Fruit fly (Drosophila melanogaster) whole organism, prepupa: ENCODE results near the gene CG31516.
A peak's percentile ranks its signal among the peaks of the same experiment; 100 is the strongest.

ENCODE experiments used
- Blimp-1 ChIP-seq: fragments of 200-800 bp; sonication (Bioruptor generic); optimal IDR thresholded peaks from 3 replicates; lab custom pipeline; 2017; ENCODE audit warnings: missing biosample characterization, missing genetic modification characterization, mild to moderate bottlenecking, moderate library complexity, missing genetic modification reagents
- CG11762 ChIP-seq: fragments of 200-800 bp; sonication (Bioruptor generic); optimal IDR thresholded peaks from 3 replicates; lab custom pipeline; 2016; ENCODE audit warnings: missing biosample characterization, missing genetic modification characterization; ENCODE audit not compliant: insufficient read depth
- CG11902 ChIP-seq: fragments of 200-800 bp; sonication (Bioruptor generic); optimal IDR thresholded peaks from 3 replicates; lab custom pipeline; 2016; ENCODE audit warnings: missing biosample characterization, missing genetic modification characterization
- CG15336 ChIP-seq: fragments of 200-800 bp; sonication (Bioruptor generic); IDR thresholded peaks from 2 replicates; pipeline ENCODE4 v1.3.6; 2022; ENCODE audit warnings: missing biosample characterization, missing genetic modification characterization
- CG3032 ChIP-seq: fragments of 200-800 bp; optimal IDR thresholded peaks from 2 replicates; lab custom pipeline; 2019; ENCODE audit warnings: missing biosample characterization, mild to moderate bottlenecking, missing genetic modification characterization, moderate library complexity
- CG31627 ChIP-seq: fragments of 200-800 bp; sonication (Bioruptor generic); optimal IDR thresholded peaks from 3 replicates; lab custom pipeline; 2016; ENCODE audit warnings: missing biosample characterization, missing genetic modification characterization
- CG32006 ChIP-seq: fragments of 200-800 bp; sonication (Bioruptor generic); optimal IDR thresholded peaks from 3 replicates; lab custom pipeline; 2017; ENCODE audit warnings: missing biosample characterization, mild to moderate bottlenecking, missing genetic modification characterization
- CG34406 ChIP-seq: fragments of 200-800 bp; sonication (Bioruptor generic); optimal IDR thresholded peaks from 3 replicates; lab custom pipeline; 2016; ENCODE audit warnings: missing biosample characterization, missing genetic modification characterization
- CG3919 ChIP-seq: fragments of 200-800 bp; sonication (Bioruptor generic); optimal IDR thresholded peaks from 3 replicates; lab custom pipeline; 2016; ENCODE audit warnings: missing biosample characterization, missing genetic modification characterization
- CG4318 ChIP-seq: fragments of 200-800 bp; sonication (Bioruptor generic); optimal IDR thresholded peaks from 3 replicates; lab custom pipeline; 2017; ENCODE audit warnings: missing biosample characterization, mild to moderate bottlenecking, missing genetic modification characterization
- CG6792 ChIP-seq: fragments of 200-800 bp; sonication (Bioruptor generic); optimal IDR thresholded peaks from 3 replicates; lab custom pipeline; 2016; ENCODE audit warnings: missing biosample characterization, missing genetic modification characterization
- CG6808 ChIP-seq: fragments of 200-800 bp; sonication (Bioruptor generic); optimal IDR thresholded peaks from 3 replicates; lab custom pipeline; 2017; ENCODE audit warnings: missing biosample characterization, missing genetic modification characterization, mild to moderate bottlenecking, moderate library complexity, missing genetic modification reagents
- CG6854 ChIP-seq: fragments of 200-800 bp; sonication (Bioruptor generic); optimal IDR thresholded peaks from 2 replicates; lab custom pipeline; 2017; ENCODE audit warnings: missing biosample characterization, mild to moderate bottlenecking, missing genetic modification characterization
- CG8319 ChIP-seq: fragments of 200-800 bp; sonication (Bioruptor generic); optimal IDR thresholded peaks from 3 replicates; lab custom pipeline; 2016; ENCODE audit warnings: missing biosample characterization, missing genetic modification characterization
- CG8632 ChIP-seq: fragments of 200-800 bp; sonication (Bioruptor generic); optimal IDR thresholded peaks from 3 replicates; lab custom pipeline; 2016; ENCODE audit warnings: missing biosample characterization, missing genetic modification characterization
- CG9139 ChIP-seq: fragments of 200-800 bp; sonication (Bioruptor generic); optimal IDR thresholded peaks from 3 replicates; lab custom pipeline; 2017; ENCODE audit warnings: missing biosample characterization, mild to moderate bottlenecking, missing genetic modification characterization
- Eip75B ChIP-seq: fragments of 200-800 bp; sonication (Bioruptor generic); optimal IDR thresholded peaks from 3 replicates; lab custom pipeline; 2016; ENCODE audit warnings: missing biosample characterization, missing genetic modification characterization
- Eip78C ChIP-seq: fragments of 200-800 bp; sonication (Bioruptor generic); peaks from one replicate; lab custom pipeline; 2016; ENCODE audit warnings: missing biosample characterization, missing genetic modification characterization
- Eip93F ChIP-seq: fragments of 200-800 bp; sonication (Bioruptor generic); optimal IDR thresholded peaks from 2 replicates; lab custom pipeline; 2016; ENCODE audit warnings: missing biosample characterization, mild to moderate bottlenecking, missing genetic modification characterization
- Gug ChIP-seq: fragments of 200-800 bp; sonication (Bioruptor generic); IDR thresholded peaks from 2 replicates; pipeline ENCODE4 v1.3.6; 2022; ENCODE audit warnings: missing biosample characterization, missing genetic modification characterization
- Hr38 ChIP-seq: sonication (Bioruptor generic); optimal IDR thresholded peaks from 2 replicates; lab custom pipeline; 2016; ENCODE audit warnings: missing biosample characterization, missing genetic modification characterization
- Hr39 ChIP-seq: fragments of 200-800 bp; sonication (Bioruptor generic); optimal IDR thresholded peaks from 2 replicates; lab custom pipeline; 2016; ENCODE audit warnings: missing biosample characterization, missing genetic modification characterization
- Hr4 ChIP-seq: fragments of 200-800 bp; sonication (Bioruptor generic); optimal IDR thresholded peaks from 3 replicates; lab custom pipeline; 2016; ENCODE audit warnings: missing biosample characterization, missing genetic modification characterization
- Lpt ChIP-seq: fragments of 200-800 bp; sonication (Bioruptor generic); optimal IDR thresholded peaks from 3 replicates; lab custom pipeline; 2016; ENCODE audit warnings: missing biosample characterization, missing genetic modification characterization
- Met ChIP-seq: fragments of 200-800 bp; sonication (Bioruptor generic); optimal IDR thresholded peaks from 3 replicates; lab custom pipeline; 2016; ENCODE audit warnings: missing biosample characterization, missing genetic modification characterization
- OdsH ChIP-seq: fragments of 200-800 bp; sonication (Bioruptor generic); optimal IDR thresholded peaks from 3 replicates; lab custom pipeline; 2016; ENCODE audit warnings: missing biosample characterization, missing genetic modification characterization
- Smox ChIP-seq: fragments of 200-800 bp; sonication (Bioruptor generic); optimal IDR thresholded peaks from 3 replicates; lab custom pipeline; 2016; ENCODE audit warnings: missing biosample characterization, missing genetic modification characterization
- Sox14 ChIP-seq: fragments of 200-800 bp; sonication (Bioruptor generic); optimal IDR thresholded peaks from 3 replicates; lab custom pipeline; 2016; ENCODE audit warnings: missing biosample characterization, missing genetic modification characterization
- Sox15 ChIP-seq: fragments of 200-800 bp; sonication (Bioruptor generic); optimal IDR thresholded peaks from 3 replicates; lab custom pipeline; 2016; ENCODE audit warnings: missing biosample characterization, missing genetic modification characterization
- achi ChIP-seq: fragments of 200-800 bp; sonication (Bioruptor generic); optimal IDR thresholded peaks from 3 replicates; lab custom pipeline; 2016; ENCODE audit warnings: missing biosample characterization, missing genetic modification characterization
- acj6 ChIP-seq: fragments of 200-800 bp; sonication (Bioruptor generic); optimal IDR thresholded peaks from 3 replicates; lab custom pipeline; 2016; ENCODE audit warnings: missing biosample characterization, missing genetic modification characterization
- cyc ChIP-seq: fragments of 200-800 bp; sonication (Bioruptor generic); optimal IDR thresholded peaks from 3 replicates; lab custom pipeline; 2016; ENCODE audit warnings: missing biosample characterization, missing genetic modification characterization
- dac ChIP-seq: fragments of 200-800 bp; sonication (Bioruptor generic); optimal IDR thresholded peaks from 2 replicates; lab custom pipeline; 2017; ENCODE audit warnings: missing biosample characterization, mild to moderate bottlenecking, missing genetic modification characterization
- dsx ChIP-seq: fragments of 200-800 bp; optimal IDR thresholded peaks from 3 replicates; lab custom pipeline; 2019; ENCODE audit warnings: missing biosample characterization, mild to moderate bottlenecking, missing genetic modification characterization, moderate library complexity; ENCODE audit not compliant: poor library complexity, severe bottlenecking
- eg ChIP-seq: fragments of 200-800 bp; sonication (Bioruptor generic); IDR thresholded peaks from 3 replicates; pipeline ENCODE4 v1.3.6; 2022; ENCODE audit warnings: missing biosample characterization, missing genetic modification characterization
- net ChIP-seq: fragments of 200-800 bp; sonication (Bioruptor generic); optimal IDR thresholded peaks from 3 replicates; lab custom pipeline; 2016; ENCODE audit warnings: missing biosample characterization, missing genetic modification characterization
- salr ChIP-seq, 2 experiments: fragments of 200-800 bp; sonication (Bioruptor generic); optimal IDR thresholded peaks; 3 replicates each; lab custom pipeline; 2016 to 2018; ENCODE audit warnings: missing biosample characterization in 2 of 2, missing genetic modification characterization in 2 of 2, mild to moderate bottlenecking in 1 of 2
- spab ChIP-seq: fragments of 200-800 bp; sonication (Bioruptor generic); optimal IDR thresholded peaks from 2 replicates; lab custom pipeline; 2017; ENCODE audit warnings: missing biosample characterization, mild to moderate bottlenecking, missing genetic modification characterization, missing genetic modification reagents
- ss ChIP-seq, 2 experiments: fragments of 200-800 bp; sonication (Bioruptor generic); optimal IDR thresholded peaks; 2 replicates in 1 of 2; 3 replicates in 1 of 2; lab custom pipeline; 2017 to 2018; ENCODE audit warnings: mild to moderate bottlenecking in 2 of 2, missing biosample characterization in 2 of 2, missing genetic modification characterization in 2 of 2, moderate library complexity in 1 of 2

CG31516 gene

dm6 chr3R:4186820-4187540, 33.0 kb downstream of the CG31516 start:
- TF ChIP-seq cyc (GFP tag; lab: Kevin White, UChicago) (no peak), ss (GFP tag; optimal IDR thresholded peaks at IDR 0.05; lab: Kevin White, UChicago) (peak; percentile 26 to 73), Blimp-1 (peak; percentile 17), Eip78C (peak; percentile 73), CG6808 (GFP tag; lab: Kevin White, UChicago) (peak; percentile 11), CG9139 (GFP tag; lab: Kevin White, UChicago) (peak; percentile 1), OdsH (GFP tag; lab: Kevin White, UChicago) (no peak), CG11902 (GFP tag; lab: Kevin White, UChicago) (no peak), Sox14 (GFP tag; lab: Kevin White, UChicago) (peak; percentile 50), dsx (GFP tag; lab: Kevin White, UChicago) (peak; percentile 13), Lpt (peak; percentile 69), CG6792 (GFP tag; lab: Kevin White, UChicago) (peak; percentile 4), CG6854 (GFP tag; lab: Kevin White, UChicago) (no peak), CG3032 (tag; lab: Kevin White, UChicago) (no peak), CG34406 (GFP tag; lab: Kevin White, UChicago) (no peak), Smox (GFP tag; lab: Kevin White, UChicago) (no peak), acj6 (GFP tag; lab: Kevin White, UChicago) (no peak), salr (GFP tag; optimal IDR thresholded peaks at IDR 0.05; lab: Kevin White, UChicago) (peak in 1 of 2 experiments; percentile 15), CG15336 (GFP tag; lab: Robert Waterston, UW) (no peak)

DNA sequence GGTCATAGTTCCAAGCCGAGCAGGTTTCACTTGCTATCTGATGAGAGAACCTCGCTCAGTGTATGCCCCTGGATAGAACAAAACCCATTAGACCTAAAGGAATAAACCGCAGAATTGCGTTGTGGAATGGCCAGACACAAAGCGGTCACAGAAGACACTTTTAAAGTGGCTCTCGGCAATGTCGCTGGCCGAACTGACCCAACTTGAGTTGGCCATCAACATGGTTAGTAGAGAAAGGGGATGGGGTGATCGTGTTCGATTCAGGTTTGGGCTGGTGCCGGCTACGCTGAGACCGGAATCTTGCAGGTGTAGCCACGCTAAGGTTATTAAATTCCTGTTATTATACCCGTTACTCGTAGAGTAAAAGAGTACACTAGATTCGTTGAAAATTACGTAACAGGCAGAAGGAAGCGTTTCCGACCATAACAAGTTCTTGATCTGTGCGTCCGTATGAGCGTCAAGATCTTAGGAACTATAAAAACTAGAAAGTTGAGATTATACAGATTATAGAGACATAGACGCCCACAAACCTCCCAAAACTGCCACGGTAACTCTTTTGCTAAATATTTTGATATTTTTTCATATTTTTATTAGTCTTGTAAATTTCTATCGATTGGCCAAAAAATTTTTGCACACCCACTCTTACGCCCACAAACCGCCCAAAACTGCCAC, 39.3 kb downstream of the CG31516 start:
- TF ChIP-seq spab (GFP tag; lab: Kevin White, UChicago), result no peak
- TF ChIP-seq CG11762, result no peak
- TF ChIP-seq Eip78C, result peak; percentile 66
- peak in 1 of 2 experiments; percentile 45 for TF ChIP-seq ss (GFP tag; optimal IDR thresholded peaks at IDR 0.05; lab: Kevin White, UChicago)
- TF ChIP-seq, all 60 proteins: peak for 2

dm6 chr3R:4178750-4179485, 41.0 kb downstream of the CG31516 start:
- TF ChIP-seq CG6854 (GFP tag; lab: Kevin White, UChicago), result no peak
- peak; percentile 48 for TF ChIP-seq CG4318 (GFP tag; lab: Kevin White, UChicago)
- TF ChIP-seq CG8319, result no peak
- TF ChIP-seq dac, result no peak
- 0 out of 3 replicates have a peak, but pooled peaks have one; percentile 4 for TF ChIP-seq eg (GFP tag; lab: Robert Waterston, UW)
- TF ChIP-seq CG31627 (GFP tag; lab: Kevin White, UChicago), result no peak
- TF ChIP-seq CG3919 (GFP tag; lab: Kevin White, UChicago), result no peak
- peak; percentile 18 for TF ChIP-seq Hr4 (GFP tag; lab: Kevin White, UChicago)
- TF ChIP-seq achi (GFP tag; lab: Kevin White, UChicago), result no peak
- no peak for TF ChIP-seq Eip93F (GFP tag; lab: Kevin White, UChicago)
- TF ChIP-seq Sox14 (GFP tag; lab: Kevin White, UChicago), result no peak
- TF ChIP-seq net (GFP tag; lab: Kevin White, UChicago), result no peak
- TF ChIP-seq spab (GFP tag; lab: Kevin White, UChicago), result no peak
- peak; percentile 54 for TF ChIP-seq Eip78C
- TF ChIP-seq CG11762, result no peak
- TF ChIP-seq Met (GFP tag; lab: Kevin White, UChicago), result no peak
- TF ChIP-seq Hr39, result no peak
- TF ChIP-seq dsx (GFP tag; lab: Kevin White, UChicago), result no peak
- peak in 1 of 2 experiments; percentile 19 for TF ChIP-seq salr (GFP tag; optimal IDR thresholded peaks at IDR 0.05; lab: Kevin White, UChicago)
- no peak for TF ChIP-seq Hr38 (GFP tag; lab: Kevin White, UChicago)
- peak; percentile 66 for TF ChIP-seq CG32006 (GFP tag; lab: Kevin White, UChicago)
- no peak for TF ChIP-seq Gug (GFP tag; lab: Robert Waterston, UW)
- no peak for TF ChIP-seq Sox15 (GFP tag; lab: Kevin White, UChicago)
- TF ChIP-seq cyc (GFP tag; lab: Kevin White, UChicago), result no peak
- TF ChIP-seq Eip75B (GFP tag; lab: Kevin White, UChicago), result no peak
- TF ChIP-seq CG8632, result no peak
